Worm (Caenorhabditis elegans) whole organism, late embryonic: ENCODE measurements around the gene nhr-256.

Experiments used
- ama-1 ChIP-seq: fragments of 150-350 bp; optimal IDR thresholded peaks from 2 replicates; lab custom pipeline; 2014
- fax-1 ChIP-seq: sonication (generic microtip); optimal IDR thresholded peaks from 2 replicates; lab custom pipeline; 2016; ENCODE audit warnings: missing genotype, missing genetic modification characterization, missing compliant biosample characterization
- fkh-6 ChIP-seq: sonication (generic microtip); optimal IDR thresholded peaks from 2 replicates; lab custom pipeline; 2016; ENCODE audit warnings: missing genetic modification characterization, missing compliant biosample characterization
- hlh-13 ChIP-seq: fragments of 200-800 bp; sonication (Bioruptor generic); optimal IDR thresholded peaks from 2 replicates; lab custom pipeline; 2018; ENCODE audit warnings: mild to moderate bottlenecking, missing genetic modification characterization, missing compliant biosample characterization
- pha-4 ChIP-seq: fragments of 150-350 bp; optimal IDR thresholded peaks from 2 replicates; lab custom pipeline; 2018; ENCODE audit warnings: missing biosample characterization, missing genetic modification reagents, missing genetic modification characterization

ce11 chrV:1725353-1725752 is 18.2 kb upstream of the nhr-256 start, which contains the start of gene sri-27:
- TF ChIP-seq pha-4 (tag; lab: Kevin White, UChicago) = no peak
- no peak for TF ChIP-seq ama-1 (lab: Kevin White, UChicago)
- TF ChIP-seq fax-1 (tag; lab: Kevin White, UChicago) = no peak
- no peak for TF ChIP-seq fkh-6 (tag; lab: Kevin White, UChicago)
- no peak for TF ChIP-seq hlh-13 (GFP tag; lab: Kevin White, UChicago)
